Worm (Caenorhabditis elegans) whole organism, L4 larva: ENCODE data around the gene R02F2.9.

Experiments
- D1046.2 ChIP-seq: fragments of 200-800 bp; sonication (Bioruptor generic); IDR thresholded peaks from 2 replicates; pipeline ENCODE4 v1.3.6; 2022; ENCODE audit warnings: missing genetic modification characterization, missing compliant biosample characterization
- ces-1 ChIP-seq: fragments of 150-350 bp; sonication (generic microtip); optimal IDR thresholded peaks from 4 replicates; lab custom pipeline; 2014; ENCODE audit warnings: missing biosample characterization, missing genetic modification reagents, missing genetic modification characterization
- egl-27 ChIP-seq: sonication (generic microtip); optimal IDR thresholded peaks from 3 replicates; lab custom pipeline; 2017; ENCODE audit warnings: missing biosample characterization, missing genetic modification reagents, missing genetic modification characterization
- fkh-10 ChIP-seq: fragments of 150-350 bp; optimal IDR thresholded peaks from 2 replicates; lab custom pipeline; 2014; ENCODE audit warnings: missing biosample characterization, missing genetic modification reagents, missing genetic modification characterization
- fos-1 ChIP-seq: fragments of 150-350 bp; optimal IDR thresholded peaks from 2 replicates; lab custom pipeline; 2014; ENCODE audit warnings: missing biosample characterization, missing genetic modification characterization
- nhr-25 ChIP-seq: sonication (generic microtip); optimal IDR thresholded peaks from 2 replicates; lab custom pipeline; 2017; ENCODE audit warnings: missing genetic modification characterization, mild to moderate bottlenecking, missing compliant biosample characterization, antibody characterized with exemption, moderate library complexity, borderline replicate concordance; ENCODE audit not compliant: insufficient read depth
- nhr-42 ChIP-seq: fragments of 200-800 bp; sonication (Bioruptor generic); IDR thresholded peaks from 2 replicates; pipeline ENCODE4 v1.3.6; 2022; ENCODE audit warnings: missing genetic modification characterization, missing compliant biosample characterization

DNA sequence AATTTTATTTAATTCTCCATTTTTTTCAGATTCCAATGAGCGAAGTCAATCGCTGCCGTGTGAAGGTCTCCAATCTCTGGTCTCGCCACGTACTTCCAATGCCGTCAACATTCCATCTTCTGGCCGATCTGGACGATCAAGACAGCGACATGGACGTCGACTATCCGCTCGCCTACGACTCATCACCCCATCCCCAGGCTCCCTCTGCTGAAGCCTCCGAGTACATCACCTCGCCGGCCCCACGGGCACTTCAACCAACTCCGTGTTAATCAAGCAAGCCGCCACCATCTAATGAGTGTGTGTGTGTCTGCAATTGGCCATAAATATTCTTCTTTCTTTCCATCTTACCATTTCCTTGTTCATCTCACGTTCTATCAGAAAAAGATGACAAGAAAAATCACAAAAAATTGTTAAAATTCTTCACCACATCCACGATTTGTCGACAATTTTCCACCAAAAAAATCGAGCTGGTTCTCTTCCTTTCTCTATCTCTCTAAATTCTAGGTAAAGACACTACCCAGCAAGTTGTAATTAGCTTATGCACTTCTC, 6.6 kb downstream of the R02F2.9 start:
- TF ChIP-seq fkh-10 (GFP tag; lab: Kevin White, UChicago) (no peak), egl-27 (tag; lab: Kevin White, UChicago) (no peak), nhr-42 (GFP tag; lab: Robert Waterston, UW) (no peak), D1046.2 (no peak), ces-1 (GFP tag; lab: Kevin White, UChicago) (no peak), fos-1 (tag; lab: Kevin White, UChicago) (no peak), nhr-25 (tag; lab: Kevin White, UChicago) (no peak)
